Worm (Caenorhabditis elegans): ENCODE data around the gene Y66D12A.24.
A peak's percentile ranks its signal among the peaks of the same experiment; 100 is the strongest.

DNA sequence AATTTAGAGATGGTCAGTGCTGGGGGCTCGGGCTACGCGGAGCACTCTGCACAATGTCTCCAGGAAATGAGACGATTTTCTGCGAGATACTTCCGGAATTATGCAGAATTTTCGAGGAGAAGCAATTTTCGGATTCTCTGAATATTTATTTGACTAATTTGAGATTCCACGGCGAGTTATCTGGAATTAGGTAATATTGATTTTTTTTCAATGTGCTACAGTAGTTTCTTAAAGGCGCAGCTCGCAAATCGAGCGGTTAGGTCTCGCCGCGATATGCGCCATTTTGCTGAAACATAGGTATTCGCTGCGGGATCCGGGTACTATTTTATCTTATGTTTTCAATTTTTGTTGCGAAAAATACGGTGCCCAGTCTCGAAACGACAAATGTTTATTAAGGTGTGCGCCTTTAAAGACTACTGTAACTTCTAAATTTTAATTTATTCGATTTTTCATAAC, 38.0 kb downstream of the Y66D12A.24 start, which contains the start of gene nrps-1:
- TF ChIP-seq ama-1 (optimal IDR thresholded peaks at IDR 0.05) (no peak), ama-1 (GFP tag; optimal IDR thresholded peaks at IDR 0.05) (no peak), unc-62 (GFP tag; optimal IDR thresholded peaks at IDR 0.05) (no peak), xnd-1 (tag; optimal IDR thresholded peaks at IDR 0.05) (peak; percentile 53)

Measured in whole organism, young adult.